Worm (Caenorhabditis elegans): ENCODE measurements around the gene usp-46.

usp-46 gene

DNA sequence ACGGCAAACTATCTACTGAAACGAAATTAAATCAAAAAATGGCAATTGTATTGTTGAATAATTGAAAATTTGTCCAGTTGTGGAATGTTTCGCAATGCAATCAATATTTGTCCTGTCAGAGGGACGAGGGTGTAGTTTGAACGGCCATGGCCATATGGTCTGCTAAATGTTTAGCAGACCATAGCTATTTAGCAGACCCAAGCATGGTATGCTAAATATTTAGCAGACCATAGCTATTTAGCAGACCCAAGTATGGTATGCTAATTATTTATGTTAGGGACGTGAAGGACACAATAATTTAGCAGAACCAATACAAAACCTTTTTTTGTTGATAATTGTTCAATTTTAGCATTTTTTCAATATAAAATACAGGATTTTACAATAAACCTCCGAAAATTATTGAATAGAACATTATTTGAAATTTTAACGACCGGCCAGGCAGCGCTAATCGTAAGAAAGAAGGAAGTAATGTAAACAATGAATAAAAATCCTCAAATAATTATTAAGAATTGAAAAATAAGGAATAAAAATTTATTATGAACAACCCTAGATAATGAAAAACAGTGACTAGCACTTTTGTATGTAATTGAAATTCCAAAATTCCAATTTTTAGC is 28.7 kb downstream of the usp-46 start, which contains the start of gene riok-3:
Gene riok-3 (minus strand): TSS at position 15 of the 614 bp plus-strand sequence.
- no peak for TF ChIP-seq ztf-11 (tag; optimal IDR thresholded peaks at IDR 0.05)
- peak; percentile 96 for TF ChIP-seq nhr-129 (tag; optimal IDR thresholded peaks at IDR 0.05)
- TF ChIP-seq zag-1 (tag; optimal IDR thresholded peaks at IDR 0.05) = no peak
- TF ChIP-seq nhr-11 (tag; optimal IDR thresholded peaks at IDR 0.05) = no peak
- no peak for TF ChIP-seq nhr-10 (tag; optimal IDR thresholded peaks at IDR 0.05)
- TF ChIP-seq F13H6.1 (tag; optimal IDR thresholded peaks at IDR 0.05) = no peak
- no peak for TF ChIP-seq lin-39 (tag; optimal IDR thresholded peaks at IDR 0.05)
- TF ChIP-seq sem-4 (tag; optimal IDR thresholded peaks at IDR 0.05) = no peak
- no peak for TF ChIP-seq ZK546.5 (tag; optimal IDR thresholded peaks at IDR 0.05)
- no peak for TF ChIP-seq egl-27 (tag; optimal IDR thresholded peaks at IDR 0.05)
- TF ChIP-seq gmeb-1 (tag; optimal IDR thresholded peaks at IDR 0.05) = peak; percentile 19
- peak; percentile 46 for TF ChIP-seq ztf-4 (tag; optimal IDR thresholded peaks at IDR 0.05)
- no peak for TF ChIP-seq nhr-6 (tag; optimal IDR thresholded peaks at IDR 0.05)
- no peak for TF ChIP-seq ceh-16 (tag; optimal IDR thresholded peaks at IDR 0.05)
- no peak for TF ChIP-seq Y55F3AM.14 (GFP tag; optimal IDR thresholded peaks at IDR 0.05)
- no peak for TF ChIP-seq blmp-1 (tag; optimal IDR thresholded peaks at IDR 0.05; ENCODE audit: insufficient read depth)
- no peak for TF ChIP-seq elt-3 (tag; optimal IDR thresholded peaks at IDR 0.05)
- TF ChIP-seq peb-1 (tag; optimal IDR thresholded peaks at IDR 0.05) = no peak
- TF ChIP-seq sma-9 (GFP tag; optimal IDR thresholded peaks at IDR 0.05) = no peak
- no peak for TF ChIP-seq sma-9 (tag; optimal IDR thresholded peaks at IDR 0.05)
- TF ChIP-seq sma-3 (GFP tag; optimal IDR thresholded peaks at IDR 0.05) = peak; percentile 42
- TF ChIP-seq aly-2 (tag; optimal IDR thresholded peaks at IDR 0.05) = no peak
- TF ChIP-seq lsy-2 (tag; optimal IDR thresholded peaks at IDR 0.05) = peak in 1 of 2 experiments; percentile 19
- peak; percentile 37 for TF ChIP-seq lin-13 (GFP tag; optimal IDR thresholded peaks at IDR 0.05)
- no peak for TF ChIP-seq nhr-237 (tag; optimal IDR thresholded peaks at IDR 0.05)
- no peak for TF ChIP-seq ceh-82 (tag; optimal IDR thresholded peaks at IDR 0.05)
- no peak for TF ChIP-seq ztf-1 (GFP tag; conservative IDR thresholded peaks at IDR 0.05)
- TF ChIP-seq unc-39 (tag; optimal IDR thresholded peaks at IDR 0.05) = no peak
- no peak for TF ChIP-seq unc-62 (GFP tag; optimal IDR thresholded peaks at IDR 0.05)
- no peak for TF ChIP-seq nhr-25 (tag; optimal IDR thresholded peaks at IDR 0.05)
- no peak for TF ChIP-seq nhr-12 (tag; optimal IDR thresholded peaks at IDR 0.05)
- TF ChIP-seq crh-2 (tag; optimal IDR thresholded peaks at IDR 0.05) = no peak
- no peak for TF ChIP-seq mab-5 (tag; optimal IDR thresholded peaks at IDR 0.05)
- TF ChIP-seq nhr-77 (tag; optimal IDR thresholded peaks at IDR 0.05) = no peak
- TF ChIP-seq unc-55 (GFP tag; optimal IDR thresholded peaks at IDR 0.05) = no peak
- TF ChIP-seq alr-1 (tag; optimal IDR thresholded peaks at IDR 0.05) = no peak
- no peak for TF ChIP-seq nhr-23 (tag; optimal IDR thresholded peaks at IDR 0.05)
- TF ChIP-seq mdl-1 (tag; optimal IDR thresholded peaks at IDR 0.05) = no peak
- TF ChIP-seq fos-1 (tag; optimal IDR thresholded peaks at IDR 0.05) = no peak
- no peak for TF ChIP-seq lin-11 (tag; optimal IDR thresholded peaks at IDR 0.05)
- TF ChIP-seq C34F6.9 (tag; optimal IDR thresholded peaks at IDR 0.05) = no peak
- peak; percentile 26 for TF ChIP-seq nhr-21 (tag; optimal IDR thresholded peaks at IDR 0.05)
- TF ChIP-seq mbf-1 (tag; optimal IDR thresholded peaks at IDR 0.05) = no peak
- TF ChIP-seq R02D3.7 (tag; optimal IDR thresholded peaks at IDR 0.05) = no peak
- TF ChIP-seq elt-1 (tag; optimal IDR thresholded peaks at IDR 0.05) = no peak
- TF ChIP-seq ama-1 (optimal IDR thresholded peaks at IDR 0.05) = no peak
- TF ChIP-seq dmd-4 (tag; optimal IDR thresholded peaks at IDR 0.05) = no peak

Data from whole organism, L2 larva.